Worm (Caenorhabditis elegans) whole organism, L2 larva: ENCODE data around the gene disl-2.

Source experiments
- F13H6.1 ChIP-seq: sonication (generic microtip); optimal IDR thresholded peaks from 2 replicates; lab custom pipeline; 2016; ENCODE audit warnings: missing genetic modification characterization, missing compliant biosample characterization
- ama-1 ChIP-seq: fragments of 150-350 bp; optimal IDR thresholded peaks from 2 replicates; lab custom pipeline; 2018; ENCODE audit warnings: inconsistent platforms
- elt-1 ChIP-seq: fragments of 150-350 bp; optimal IDR thresholded peaks from 2 replicates; lab custom pipeline; 2014; ENCODE audit warnings: missing biosample characterization, missing genetic modification characterization
- lsy-2 ChIP-seq, 2 experiments: fragments of 150-350 bp in 1 of 2; sonication (generic microtip) in 1 of 2; optimal IDR thresholded peaks; 2 replicates each; lab custom pipeline; 2014 to 2017; ENCODE audit warnings: missing biosample characterization in 2 of 2, missing genetic modification characterization in 2 of 2
- mdl-1 ChIP-seq, 2 experiments: fragments of 150-350 bp in 1 of 2; sonication (generic microtip) in 1 of 2; optimal IDR thresholded peaks; 2 replicates each; lab custom pipeline; 2017; ENCODE audit warnings: missing biosample characterization in 2 of 2, missing genetic modification characterization in 2 of 2
- nhr-11 ChIP-seq: fragments of 150-350 bp; optimal IDR thresholded peaks from 2 replicates; lab custom pipeline; 2014; ENCODE audit warnings: missing biosample characterization, missing genetic modification characterization
- skn-1 ChIP-seq: sonication (generic microtip); optimal IDR thresholded peaks from 2 replicates; lab custom pipeline; 2017; ENCODE audit warnings: missing biosample characterization, missing genetic modification characterization
- ztf-11 ChIP-seq: sonication (generic microtip); optimal IDR thresholded peaks from 2 replicates; lab custom pipeline; 2017; ENCODE audit warnings: missing biosample characterization, missing genetic modification characterization
- ztf-4 ChIP-seq: fragments of 150-350 bp; optimal IDR thresholded peaks from 2 replicates; lab custom pipeline; 2014; ENCODE audit warnings: missing biosample characterization, missing genetic modification characterization

DNA sequence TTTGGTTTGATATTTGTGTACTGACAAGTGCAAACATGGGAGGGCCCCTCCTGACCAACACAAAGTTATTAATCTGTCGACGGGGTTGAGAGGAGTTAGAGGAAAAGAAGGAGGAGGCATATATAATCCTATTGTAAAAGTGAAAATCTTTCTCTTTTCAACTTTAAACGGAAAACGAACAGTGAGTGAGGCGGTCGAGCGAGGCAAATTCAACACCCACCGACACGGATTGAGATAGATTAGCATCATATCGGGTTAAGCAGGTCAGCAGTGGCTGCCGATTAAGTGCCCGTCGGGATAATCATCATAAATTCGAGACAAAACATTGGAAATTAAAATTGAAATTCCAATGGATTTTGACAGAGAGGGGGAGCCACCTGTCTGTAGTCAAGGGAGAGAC is 6.7 kb upstream of the disl-2 start:
- no peak for TF ChIP-seq ztf-11 (tag; lab: Kevin White, UChicago)
- no peak for TF ChIP-seq lsy-2 (tag; optimal IDR thresholded peaks at IDR 0.05; lab: Kevin White, UChicago)
- no peak for TF ChIP-seq elt-1 (tag; lab: Kevin White, UChicago)
- TF ChIP-seq mdl-1 (tag; optimal IDR thresholded peaks at IDR 0.05; lab: Kevin White, UChicago): no peak
- no peak for TF ChIP-seq nhr-11 (tag; lab: Kevin White, UChicago)
- TF ChIP-seq F13H6.1 (tag; lab: Kevin White, UChicago): no peak
- TF ChIP-seq ztf-4 (tag; lab: Kevin White, UChicago): no peak
- no peak for TF ChIP-seq skn-1
- no peak for TF ChIP-seq ama-1
